Fruit fly (Drosophila melanogaster): ENCODE data around the gene CG12723.

The CG12723 gene

dm6 chrX:13227505-13228207 lies 36.0 kb upstream of the CG12723 start:
- no peak for TF ChIP-seq ttk (optimal IDR thresholded peaks at IDR 0.05)
- TF ChIP-seq psq (optimal IDR thresholded peaks at IDR 0.05), result no peak
- no peak for TF ChIP-seq Sin3A (optimal IDR thresholded peaks at IDR 0.05)
- no peak for TF ChIP-seq insv (optimal IDR thresholded peaks at IDR 0.05)
- TF ChIP-seq h (optimal IDR thresholded peaks at IDR 0.05), result no peak
- no peak for TF ChIP-seq Myc (optimal IDR thresholded peaks at IDR 0.05)

dm6 chrX:13226478-13226877 lies 34.8 kb upstream of the CG12723 start:
- TF ChIP-seq Myc (optimal IDR thresholded peaks at IDR 0.05), result no peak
- TF ChIP-seq insv (optimal IDR thresholded peaks at IDR 0.05), result no peak
- TF ChIP-seq ttk (optimal IDR thresholded peaks at IDR 0.05), result no peak

dm6 chrX:13224846-13225245 lies 33.2 kb upstream of the CG12723 start:
- TF ChIP-seq ttk (optimal IDR thresholded peaks at IDR 0.05), result no peak
- TF ChIP-seq psq (optimal IDR thresholded peaks at IDR 0.05), result no peak
- no peak for TF ChIP-seq Sin3A (optimal IDR thresholded peaks at IDR 0.05)
- no peak for TF ChIP-seq h (optimal IDR thresholded peaks at IDR 0.05)
- TF ChIP-seq insv (optimal IDR thresholded peaks at IDR 0.05), result no peak
- no peak for TF ChIP-seq Myc (optimal IDR thresholded peaks at IDR 0.05)

- TF ChIP-seq ttk (optimal IDR thresholded peaks at IDR 0.05) (no peak), Myc (optimal IDR thresholded peaks at IDR 0.05) (no peak), insv (optimal IDR thresholded peaks at IDR 0.05) (no peak), h (optimal IDR thresholded peaks at IDR 0.05) (no peak), psq (optimal IDR thresholded peaks at IDR 0.05) (no peak), Sin3A (optimal IDR thresholded peaks at IDR 0.05) (no peak)
These were observed 30.2 kb upstream of the CG12723 start for dm6 chrX:13221835-13222234.

dm6 chrX:13221311-13221710 lies 29.6 kb upstream of the CG12723 start:
- TF ChIP-seq Sin3A (optimal IDR thresholded peaks at IDR 0.05) (no peak), h (optimal IDR thresholded peaks at IDR 0.05) (no peak), psq (optimal IDR thresholded peaks at IDR 0.05) (no peak), insv (optimal IDR thresholded peaks at IDR 0.05) (no peak), Myc (optimal IDR thresholded peaks at IDR 0.05) (no peak), ttk (optimal IDR thresholded peaks at IDR 0.05) (no peak)

dm6 chrX:13220418-13220817 lies 28.7 kb upstream of the CG12723 start:
- no peak for TF ChIP-seq Sin3A (optimal IDR thresholded peaks at IDR 0.05)
- no peak for TF ChIP-seq ttk (optimal IDR thresholded peaks at IDR 0.05)
- TF ChIP-seq psq (optimal IDR thresholded peaks at IDR 0.05), result no peak
- no peak for TF ChIP-seq insv (optimal IDR thresholded peaks at IDR 0.05)
- no peak for TF ChIP-seq h (optimal IDR thresholded peaks at IDR 0.05)
- no peak for TF ChIP-seq Myc (optimal IDR thresholded peaks at IDR 0.05)

dm6 chrX:13219290-13219689 lies 27.6 kb upstream of the CG12723 start:
- TF ChIP-seq Myc (optimal IDR thresholded peaks at IDR 0.05) (no peak), Sin3A (optimal IDR thresholded peaks at IDR 0.05) (no peak), psq (optimal IDR thresholded peaks at IDR 0.05) (no peak), h (optimal IDR thresholded peaks at IDR 0.05) (no peak), ttk (optimal IDR thresholded peaks at IDR 0.05) (no peak), insv (optimal IDR thresholded peaks at IDR 0.05) (no peak)

dm6 chrX:13214056-13214455 lies 22.4 kb upstream of the CG12723 start:
- TF ChIP-seq Myc (optimal IDR thresholded peaks at IDR 0.05) (no peak), Sin3A (optimal IDR thresholded peaks at IDR 0.05) (no peak), ttk (optimal IDR thresholded peaks at IDR 0.05) (no peak), psq (optimal IDR thresholded peaks at IDR 0.05) (no peak)

- TF ChIP-seq psq (optimal IDR thresholded peaks at IDR 0.05) (no peak), insv (optimal IDR thresholded peaks at IDR 0.05) (no peak), Sin3A (optimal IDR thresholded peaks at IDR 0.05) (no peak), Myc (optimal IDR thresholded peaks at IDR 0.05) (no peak), ttk (optimal IDR thresholded peaks at IDR 0.05) (no peak), h (optimal IDR thresholded peaks at IDR 0.05) (no peak)
These were observed 20.4 kb upstream of the CG12723 start, which contains the start of gene REG for dm6 chrX:13212138-13212481. TSS of gene REG (plus strand) at chrX:13212325.

dm6 chrX:13211357-13212137 lies 19.9 kb upstream of the CG12723 start, which contains the start of gene sno:
TSS of gene sno (minus strand) at chrX:13211674.
- no peak for TF ChIP-seq ttk (optimal IDR thresholded peaks at IDR 0.05)
- TF ChIP-seq insv (optimal IDR thresholded peaks at IDR 0.05), result no peak
- no peak for TF ChIP-seq psq (optimal IDR thresholded peaks at IDR 0.05)

- TF ChIP-seq insv (optimal IDR thresholded peaks at IDR 0.05) (no peak), Myc (optimal IDR thresholded peaks at IDR 0.05) (no peak), ttk (optimal IDR thresholded peaks at IDR 0.05) (no peak), h (optimal IDR thresholded peaks at IDR 0.05) (no peak), Sin3A (optimal IDR thresholded peaks at IDR 0.05) (no peak), psq (optimal IDR thresholded peaks at IDR 0.05) (no peak)
These were observed 18.7 kb upstream of the CG12723 start for dm6 chrX:13210429-13210828.

- TF ChIP-seq h (optimal IDR thresholded peaks at IDR 0.05) (no peak), ttk (optimal IDR thresholded peaks at IDR 0.05) (no peak), psq (optimal IDR thresholded peaks at IDR 0.05) (no peak), Myc (optimal IDR thresholded peaks at IDR 0.05) (no peak), insv (optimal IDR thresholded peaks at IDR 0.05) (no peak), Sin3A (optimal IDR thresholded peaks at IDR 0.05) (no peak)
These were observed 17.7 kb upstream of the CG12723 start for dm6 chrX:13209410-13209809.

dm6 chrX:13208554-13208953 lies 16.9 kb upstream of the CG12723 start:
- no peak for TF ChIP-seq Sin3A (optimal IDR thresholded peaks at IDR 0.05)
- TF ChIP-seq insv (optimal IDR thresholded peaks at IDR 0.05), result no peak
- TF ChIP-seq h (optimal IDR thresholded peaks at IDR 0.05), result no peak
- no peak for TF ChIP-seq Myc (optimal IDR thresholded peaks at IDR 0.05)
- no peak for TF ChIP-seq ttk (optimal IDR thresholded peaks at IDR 0.05)
- no peak for TF ChIP-seq psq (optimal IDR thresholded peaks at IDR 0.05)
